Fruit fly (Drosophila melanogaster): ENCODE results near the gene Art6.

Gene Art6

dm6 chr3R:13914760-13915417 is 30.7 kb downstream of the Art6 start:
- TF ChIP-seq C15 (GFP tag; IDR thresholded peaks at IDR 0.05): 0 out of 3 replicates have a peak, but pooled peaks have one; percentile 13
- peak; percentile 82 for TF ChIP-seq pnt (GFP tag; optimal IDR thresholded peaks at IDR 0.05)
- TF ChIP-seq Gsc (GFP tag; IDR thresholded peaks at IDR 0.05): peak; percentile 61
- TF ChIP-seq Bdp1 (GFP tag; optimal IDR thresholded peaks at IDR 0.05): peak; percentile 32
- TF ChIP-seq Hmx (GFP tag; optimal IDR thresholded peaks at IDR 0.05): peak; percentile 29
- peak; percentile 35 for TF ChIP-seq NK7.1 (GFP tag; optimal IDR thresholded peaks at IDR 0.05)
- TF ChIP-seq CG8359 (GFP tag; optimal IDR thresholded peaks at IDR 0.05; ENCODE audit: borderline replicate concordance): no peak
- peak; percentile 52 for TF ChIP-seq gcm (GFP tag; optimal IDR thresholded peaks at IDR 0.05)
- TF ChIP-seq ci (GFP tag; IDR thresholded peaks at IDR 0.05): peak; percentile 93
- TF ChIP-seq CG1647 (GFP tag; optimal IDR thresholded peaks at IDR 0.05): peak; percentile 75
- no peak for TF ChIP-seq CG11696 (GFP tag; IDR thresholded peaks at IDR 0.05)
- peak; percentile 58 for TF ChIP-seq CG9817 (tag; optimal IDR thresholded peaks at IDR 0.05)
- no peak for TF ChIP-seq Fer1 (GFP tag; optimal IDR thresholded peaks at IDR 0.05)
- TF ChIP-seq HLH3B (GFP tag; IDR thresholded peaks at IDR 0.05): peak; percentile 87
- TF ChIP-seq cwo (GFP tag; optimal IDR thresholded peaks at IDR 0.05): peak; percentile 52
- TF ChIP-seq Adf1 (GFP tag; IDR thresholded peaks at IDR 0.05): no peak
- peak; percentile 84 for TF ChIP-seq ttk (GFP tag; IDR thresholded peaks at IDR 0.05)
- no peak for TF ChIP-seq ato (GFP tag; IDR thresholded peaks at IDR 0.05; ENCODE audit: partially characterized antibody)
- TF ChIP-seq CG12769 (tag; optimal IDR thresholded peaks at IDR 0.05): peak; percentile 77
- 0 out of 2 replicates have a peak, but pooled peaks have one; percentile 52 for TF ChIP-seq CG17612 (GFP tag; IDR thresholded peaks at IDR 0.05)
- peak; percentile 70 for TF ChIP-seq jumu (GFP tag; optimal IDR thresholded peaks at IDR 0.05)
- no peak for TF ChIP-seq fru (optimal IDR thresholded peaks at IDR 0.05)
- peak; percentile 81 for TF ChIP-seq CG17829 (tag; optimal IDR thresholded peaks at IDR 0.05)
- TF ChIP-seq CG10209 (GFP tag; optimal IDR thresholded peaks at IDR 0.05): peak; percentile 72
- peak; percentile 64 for TF ChIP-seq CG4404 (GFP tag; IDR thresholded peaks at IDR 0.05)
- TF ChIP-seq gem (tag; optimal IDR thresholded peaks at IDR 0.05): peak; percentile 86
- no peak for TF ChIP-seq prd (optimal IDR thresholded peaks at IDR 0.05)
- TF ChIP-seq prd (GFP tag; IDR thresholded peaks at IDR 0.05): peak; percentile 86
- peak; percentile 63; the same call in 2 of the 3 replicates for TF ChIP-seq CG11093 (GFP tag; IDR thresholded peaks at IDR 0.05)
- TF ChIP-seq grau (tag; optimal IDR thresholded peaks at IDR 0.05): peak; percentile 74
- TF ChIP-seq ERR (GFP tag; optimal IDR thresholded peaks at IDR 0.05): peak; percentile 22
- TF ChIP-seq CG3726 (GFP tag; IDR thresholded peaks at IDR 0.05): peak; percentile 55; the same call in 1 of the 3 replicates
- peak; percentile 21 for TF ChIP-seq CG8281 (tag; optimal IDR thresholded peaks at IDR 0.05)
- TF ChIP-seq CG4282 (GFP tag; optimal IDR thresholded peaks at IDR 0.05): no peak
- TF ChIP-seq HLH4C (GFP tag; IDR thresholded peaks at IDR 0.05; ENCODE audit: partially characterized antibody): no peak
- TF ChIP-seq ind (GFP tag; optimal IDR thresholded peaks at IDR 0.05): peak; percentile 75
- TF ChIP-seq E2f2 (GFP tag; IDR thresholded peaks at IDR 0.05): peak; percentile 52
- peak; percentile 66 for TF ChIP-seq CG13296 (GFP tag; optimal IDR thresholded peaks at IDR 0.05)
- TF ChIP-seq CG34376 (GFP tag; optimal IDR thresholded peaks at IDR 0.05): no peak
- TF ChIP-seq CG3281 (GFP tag; optimal IDR thresholded peaks at IDR 0.05): peak; percentile 74
- TF ChIP-seq run (tag; optimal IDR thresholded peaks at IDR 0.05): peak; percentile 29
- TF ChIP-seq CG7357 (GFP tag; IDR thresholded peaks at IDR 0.05): peak; percentile 73
- TF ChIP-seq jing (GFP tag; optimal IDR thresholded peaks at IDR 0.05): peak; percentile 38
- TF ChIP-seq CG30431 (GFP tag; optimal IDR thresholded peaks at IDR 0.05): peak; percentile 18
- TF ChIP-seq CG3065 (GFP tag; optimal IDR thresholded peaks at IDR 0.05): peak; percentile 23
- TF ChIP-seq danr (GFP tag; IDR thresholded peaks at IDR 0.05): peak; percentile 59
- peak; percentile 35 for TF ChIP-seq CG8089 (GFP tag; optimal IDR thresholded peaks at IDR 0.05)
- TF ChIP-seq CG9932 (GFP tag; IDR thresholded peaks at IDR 0.05): peak; percentile 69
- TF ChIP-seq CG16863 (GFP tag; optimal IDR thresholded peaks at IDR 0.05): peak; percentile 69
- peak; percentile 80 for TF ChIP-seq phol (tag; optimal IDR thresholded peaks at IDR 0.05)
- TF ChIP-seq Max (GFP tag; optimal IDR thresholded peaks at IDR 0.05): peak; percentile 32
